Fruit fly (Drosophila melanogaster): ENCODE measurements around the gene CG31517.

dm6 chr3R:13930252-13930651, 18.0 kb upstream of the CG31517 start:
- TF ChIP-seq rgr (GFP tag; optimal IDR thresholded peaks at IDR 0.05) (no peak), Abd-B (GFP tag; optimal IDR thresholded peaks at IDR 0.05) (no peak), h (GFP tag; optimal IDR thresholded peaks at IDR 0.05) (no peak)
